Worm (Caenorhabditis elegans): ENCODE results near the gene H06A10.1.

Gene H06A10.1

ce11 chrX:13511796-13512195 is 4.5 kb downstream of the H06A10.1 start (continued):
- TF ChIP-seq lim-6 (tag; optimal IDR thresholded peaks at IDR 0.05) (no peak), nhr-232 (tag; optimal IDR thresholded peaks at IDR 0.05) (peak; percentile 70), elt-2 (tag; optimal IDR thresholded peaks at IDR 0.05) (peak; percentile 78), hlh-8 (tag; optimal IDR thresholded peaks at IDR 0.05) (peak; percentile 70), ama-1 (optimal IDR thresholded peaks at IDR 0.05) (no peak), unc-86 (tag; optimal IDR thresholded peaks at IDR 0.05) (peak; percentile 72), K02D7.2 (tag; optimal IDR thresholded peaks at IDR 0.05) (no peak), fax-1 (tag; optimal IDR thresholded peaks at IDR 0.05) (peak; percentile 29), nhr-11 (tag; optimal IDR thresholded peaks at IDR 0.05) (no peak), pha-4 (tag; optimal IDR thresholded peaks at IDR 0.05) (no peak), K09A11.1 (tag; optimal IDR thresholded peaks at IDR 0.05; ENCODE audit: insufficient read depth) (peak; percentile 46), ceh-48 (tag; optimal IDR thresholded peaks at IDR 0.05) (peak; percentile 48), pag-3 (tag; optimal IDR thresholded peaks at IDR 0.05; ENCODE audit: borderline replicate concordance) (no peak), ref-2 (tag; optimal IDR thresholded peaks at IDR 0.05) (peak; percentile 74), elt-4 (tag; optimal IDR thresholded peaks at IDR 0.05) (no peak), fkh-10 (GFP tag; optimal IDR thresholded peaks at IDR 0.05) (no peak), mec-3 (tag; optimal IDR thresholded peaks at IDR 0.05; ENCODE audit: borderline replicate concordance) (no peak)

- TF ChIP-seq unc-42 (tag; optimal IDR thresholded peaks at IDR 0.05): peak; percentile 61
- TF ChIP-seq nfya-1 (tag; optimal IDR thresholded peaks at IDR 0.05): peak; percentile 13
- TF ChIP-seq ceh-30 (tag; optimal IDR thresholded peaks at IDR 0.05): no peak
- peak; percentile 19 for TF ChIP-seq elt-2 (tag; optimal IDR thresholded peaks at IDR 0.05)
- no peak for TF ChIP-seq ceh-9 (tag; optimal IDR thresholded peaks at IDR 0.05)
- TF ChIP-seq eyg-1 (tag; optimal IDR thresholded peaks at IDR 0.05): no peak
- peak; percentile 55 for TF ChIP-seq ceh-48 (tag; optimal IDR thresholded peaks at IDR 0.05)
- peak; percentile 65 for TF ChIP-seq ceh-31 (tag; optimal IDR thresholded peaks at IDR 0.05)
- peak; percentile 5 for TF ChIP-seq rnt-1 (tag; optimal IDR thresholded peaks at IDR 0.05)
- TF ChIP-seq ceh-2 (tag; optimal IDR thresholded peaks at IDR 0.05): peak; percentile 0
- TF ChIP-seq unc-86 (tag; optimal IDR thresholded peaks at IDR 0.05): no peak
- no peak for TF ChIP-seq K02D7.2 (tag; optimal IDR thresholded peaks at IDR 0.05)
- TF ChIP-seq fkh-10 (GFP tag; optimal IDR thresholded peaks at IDR 0.05): no peak
- peak; percentile 98 for TF ChIP-seq sdc-2 (tag; optimal IDR thresholded peaks at IDR 0.05)
- TF ChIP-seq ref-2 (tag; optimal IDR thresholded peaks at IDR 0.05): peak; percentile 24
Measured at ce11 chrX:13514384-13514783, 7.1 kb downstream of the H06A10.1 start.

- no peak for TF ChIP-seq pax-1 (tag; optimal IDR thresholded peaks at IDR 0.05)
- TF ChIP-seq sox-2 (GFP tag; IDR thresholded peaks at IDR 0.05): peak; percentile 39
- TF ChIP-seq unc-42 (tag; optimal IDR thresholded peaks at IDR 0.05): peak; percentile 16
- TF ChIP-seq nfya-1 (tag; optimal IDR thresholded peaks at IDR 0.05): peak; percentile 41
- peak; percentile 60 for TF ChIP-seq unc-55 (GFP tag; optimal IDR thresholded peaks at IDR 0.05)
- peak; percentile 66 for TF ChIP-seq ceh-31 (tag; optimal IDR thresholded peaks at IDR 0.05)
- peak; percentile 4 for TF ChIP-seq ceh-34 (tag; optimal IDR thresholded peaks at IDR 0.05)
- TF ChIP-seq ref-2 (tag; optimal IDR thresholded peaks at IDR 0.05): peak; percentile 75
- no peak for TF ChIP-seq dmd-4 (tag; optimal IDR thresholded peaks at IDR 0.05; ENCODE audit: borderline replicate concordance)
- TF ChIP-seq ceh-18 (tag; optimal IDR thresholded peaks at IDR 0.05): no peak
- peak; percentile 73 for TF ChIP-seq tbx-2 (tag; optimal IDR thresholded peaks at IDR 0.05)
- peak; percentile 4 for TF ChIP-seq ceh-22 (tag; optimal IDR thresholded peaks at IDR 0.05)
- TF ChIP-seq elt-2 (tag; optimal IDR thresholded peaks at IDR 0.05): peak; percentile 19
- peak; percentile 23 for TF ChIP-seq hlh-30 (tag; optimal IDR thresholded peaks at IDR 0.05; ENCODE audit: insufficient read depth)
- TF ChIP-seq sdc-2 (tag; optimal IDR thresholded peaks at IDR 0.05): peak; percentile 84
- TF ChIP-seq F13H6.1 (tag; optimal IDR thresholded peaks at IDR 0.05): no peak
Measured at ce11 chrX:13518861-13519713, 11.8 kb downstream of the H06A10.1 start, which contains the start of the genes cdk-4 and F18H3.1. TSS of gene cdk-4 (minus strand) at chrX:13518911. TSS of gene F18H3.1 (plus strand) at chrX:13519663.

Measured in whole organism, late embryonic.